Worm (Caenorhabditis elegans): Measurements from ENCODE around the gene spc-1.

The spc-1 gene

ce11 chrX:3156062-3156791 lies 29.3 kb upstream of the spc-1 start:
- TF ChIP-seq gmeb-1 (tag; optimal IDR thresholded peaks at IDR 0.05), result no peak
- TF ChIP-seq sma-3 (GFP tag; optimal IDR thresholded peaks at IDR 0.05), result peak; percentile 9
- TF ChIP-seq fos-1 (tag; optimal IDR thresholded peaks at IDR 0.05), result peak; percentile 86

ce11 chrX:3155111-3155843 lies 28.4 kb upstream of the spc-1 start:
- peak; percentile 45 for TF ChIP-seq fos-1 (tag; optimal IDR thresholded peaks at IDR 0.05)
- TF ChIP-seq dmd-4 (tag; optimal IDR thresholded peaks at IDR 0.05), result no peak

- TF ChIP-seq egl-27 (tag; optimal IDR thresholded peaks at IDR 0.05) (no peak), elt-1 (tag; optimal IDR thresholded peaks at IDR 0.05) (no peak), sem-4 (tag; optimal IDR thresholded peaks at IDR 0.05) (no peak), fos-1 (tag; optimal IDR thresholded peaks at IDR 0.05) (peak; percentile 39), sma-9 (GFP tag; optimal IDR thresholded peaks at IDR 0.05) (peak; percentile 34), sma-9 (tag; optimal IDR thresholded peaks at IDR 0.05) (no peak), nhr-11 (tag; optimal IDR thresholded peaks at IDR 0.05) (no peak), blmp-1 (tag; optimal IDR thresholded peaks at IDR 0.05; ENCODE audit: insufficient read depth) (no peak), nhr-12 (tag; optimal IDR thresholded peaks at IDR 0.05) (no peak), ztf-1 (GFP tag; conservative IDR thresholded peaks at IDR 0.05) (no peak), gmeb-1 (tag; optimal IDR thresholded peaks at IDR 0.05) (no peak), C34F6.9 (tag; optimal IDR thresholded peaks at IDR 0.05) (no peak), nhr-129 (tag; optimal IDR thresholded peaks at IDR 0.05) (peak; percentile 59), crh-2 (tag; optimal IDR thresholded peaks at IDR 0.05) (peak; percentile 1)
These were observed 27.7 kb upstream of the spc-1 start for ce11 chrX:3154562-3154961.

- no peak for TF ChIP-seq lin-13 (GFP tag; optimal IDR thresholded peaks at IDR 0.05)
- no peak for TF ChIP-seq nhr-77 (tag; optimal IDR thresholded peaks at IDR 0.05)
- TF ChIP-seq ceh-16 (tag; optimal IDR thresholded peaks at IDR 0.05), result no peak
- TF ChIP-seq nhr-10 (tag; optimal IDR thresholded peaks at IDR 0.05), result no peak
- TF ChIP-seq zag-1 (tag; optimal IDR thresholded peaks at IDR 0.05), result no peak
- TF ChIP-seq ZK546.5 (tag; optimal IDR thresholded peaks at IDR 0.05), result no peak
- TF ChIP-seq nhr-11 (tag; optimal IDR thresholded peaks at IDR 0.05), result no peak
- no peak for TF ChIP-seq gmeb-1 (tag; optimal IDR thresholded peaks at IDR 0.05)
- no peak for TF ChIP-seq elt-1 (tag; optimal IDR thresholded peaks at IDR 0.05)
- no peak for TF ChIP-seq ceh-82 (tag; optimal IDR thresholded peaks at IDR 0.05)
- no peak for TF ChIP-seq ztf-4 (tag; optimal IDR thresholded peaks at IDR 0.05)
- TF ChIP-seq lin-11 (tag; optimal IDR thresholded peaks at IDR 0.05), result no peak
- no peak for TF ChIP-seq nhr-12 (tag; optimal IDR thresholded peaks at IDR 0.05)
- no peak for TF ChIP-seq sem-4 (tag; optimal IDR thresholded peaks at IDR 0.05)
- TF ChIP-seq lsy-2 (tag; optimal IDR thresholded peaks at IDR 0.05), result no peak
- TF ChIP-seq unc-39 (tag; optimal IDR thresholded peaks at IDR 0.05), result no peak
- TF ChIP-seq fos-1 (tag; optimal IDR thresholded peaks at IDR 0.05), result peak; percentile 92
- no peak for TF ChIP-seq unc-62 (GFP tag; optimal IDR thresholded peaks at IDR 0.05)
- no peak for TF ChIP-seq mdl-1 (tag; optimal IDR thresholded peaks at IDR 0.05)
- no peak for TF ChIP-seq blmp-1 (tag; optimal IDR thresholded peaks at IDR 0.05; ENCODE audit: insufficient read depth)
- no peak for TF ChIP-seq C34F6.9 (tag; optimal IDR thresholded peaks at IDR 0.05)
- no peak for TF ChIP-seq Y55F3AM.14 (GFP tag; optimal IDR thresholded peaks at IDR 0.05)
- peak; percentile 6 for TF ChIP-seq egl-27 (tag; optimal IDR thresholded peaks at IDR 0.05)
- no peak for TF ChIP-seq elt-3 (tag; optimal IDR thresholded peaks at IDR 0.05)
- no peak for TF ChIP-seq ama-1 (optimal IDR thresholded peaks at IDR 0.05)
- no peak for TF ChIP-seq skn-1 (tag; optimal IDR thresholded peaks at IDR 0.05)
- TF ChIP-seq nhr-237 (tag; optimal IDR thresholded peaks at IDR 0.05), result no peak
- TF ChIP-seq ztf-11 (tag; optimal IDR thresholded peaks at IDR 0.05), result no peak
- peak; percentile 63 for TF ChIP-seq sma-9 (GFP tag; optimal IDR thresholded peaks at IDR 0.05)
- TF ChIP-seq sma-9 (tag; optimal IDR thresholded peaks at IDR 0.05), result no peak
- TF ChIP-seq R02D3.7 (tag; optimal IDR thresholded peaks at IDR 0.05), result no peak
- TF ChIP-seq nhr-21 (tag; optimal IDR thresholded peaks at IDR 0.05), result no peak
- TF ChIP-seq lin-39 (tag; optimal IDR thresholded peaks at IDR 0.05), result no peak
- TF ChIP-seq alr-1 (tag; optimal IDR thresholded peaks at IDR 0.05), result no peak
- TF ChIP-seq nhr-25 (tag; optimal IDR thresholded peaks at IDR 0.05), result no peak
- no peak for TF ChIP-seq mbf-1 (tag; optimal IDR thresholded peaks at IDR 0.05)
- TF ChIP-seq snpc-4 (tag; optimal IDR thresholded peaks at IDR 0.05), result no peak
- peak; percentile 5 for TF ChIP-seq nhr-129 (tag; optimal IDR thresholded peaks at IDR 0.05)
- TF ChIP-seq aly-2 (tag; optimal IDR thresholded peaks at IDR 0.05), result no peak
- TF ChIP-seq dmd-4 (tag; optimal IDR thresholded peaks at IDR 0.05), result no peak
- TF ChIP-seq nhr-23 (tag; optimal IDR thresholded peaks at IDR 0.05), result no peak
- TF ChIP-seq nhr-6 (tag; optimal IDR thresholded peaks at IDR 0.05), result no peak
These were observed 26.3 kb upstream of the spc-1 start for ce11 chrX:3153133-3153532.

Data from whole organism, L2 larva.